Worm (Caenorhabditis elegans) whole organism, early embryonic: ENCODE measurements around the gene C06E7.2.

Experiments
- ets-7 ChIP-seq: sonication (generic microtip); optimal IDR thresholded peaks from 2 replicates; lab custom pipeline; 2016; ENCODE audit warnings: missing genotype, missing genetic modification characterization, missing compliant biosample characterization
- hmg-4 ChIP-seq: fragments of 200-800 bp; sonication (Bioruptor generic); optimal IDR thresholded peaks from 2 replicates; lab custom pipeline; 2018; ENCODE audit warnings: mild to moderate bottlenecking, missing genetic modification characterization, missing compliant biosample characterization

DNA sequence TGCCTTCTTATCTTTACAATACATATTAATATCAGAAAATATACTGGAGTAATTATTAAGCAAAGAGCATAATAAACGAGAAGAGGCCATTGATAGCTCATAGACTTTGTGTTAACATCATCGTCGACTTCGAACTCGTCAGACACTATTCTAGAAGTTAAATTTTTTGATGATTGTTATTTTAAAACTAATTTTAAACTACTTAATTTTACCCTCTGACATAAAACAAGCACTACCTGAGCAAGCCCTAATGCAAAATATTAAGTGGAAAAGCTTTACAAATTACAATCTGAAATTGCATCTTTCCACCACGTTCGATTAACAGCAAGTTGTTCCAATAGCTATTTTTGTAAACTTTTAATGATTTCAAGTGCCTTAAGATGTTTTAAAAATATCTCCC, 30.8 kb downstream of the C06E7.2 start, which contains the start of gene srv-17:
- TF ChIP-seq hmg-4 (GFP tag; lab: Kevin White, UChicago) (no peak), ets-7 (tag; lab: Kevin White, UChicago) (no peak)
